Worm (Caenorhabditis elegans): ENCODE data around the gene T19C9.8.

The T19C9.8 gene

ce11 chrV:17217690-17218089 lies 21.2 kb upstream of the T19C9.8 start, which contains the start of gene srbc-62:
TSS of gene srbc-62 (plus strand) at chrV:17217990.
- TF ChIP-seq cog-1 (tag; optimal IDR thresholded peaks at IDR 0.05) (no peak), ztf-23 (GFP tag; IDR thresholded peaks at IDR 0.05) (no peak), flt-1 (GFP tag; IDR thresholded peaks at IDR 0.05) (no peak), ztf-29 (GFP tag; IDR thresholded peaks at IDR 0.05) (no peak), med-1 (GFP tag; optimal IDR thresholded peaks at IDR 0.05; ENCODE audit: insufficient read depth) (no peak), T22C8.4 (GFP tag; IDR thresholded peaks at IDR 0.05) (no peak), ref-1 (GFP tag; conservative IDR thresholded peaks at IDR 0.05) (no peak), klf-2 (GFP tag; conservative IDR thresholded peaks at IDR 0.05) (no peak), tab-1 (GFP tag; IDR thresholded peaks at IDR 0.05) (no peak)

- no peak for TF ChIP-seq ref-1 (GFP tag; conservative IDR thresholded peaks at IDR 0.05)
- TF ChIP-seq cog-1 (tag; optimal IDR thresholded peaks at IDR 0.05), result no peak
- TF ChIP-seq flt-1 (GFP tag; IDR thresholded peaks at IDR 0.05), result no peak
- TF ChIP-seq ztf-23 (GFP tag; IDR thresholded peaks at IDR 0.05), result no peak
- no peak for TF ChIP-seq T22C8.4 (GFP tag; IDR thresholded peaks at IDR 0.05)
- TF ChIP-seq ztf-29 (GFP tag; IDR thresholded peaks at IDR 0.05), result no peak
These were observed 18.6 kb upstream of the T19C9.8 start, which contains the start of gene srh-109 for ce11 chrV:17220345-17220744. TSS of gene srh-109 (minus strand) at chrV:17220445.

- TF ChIP-seq ztf-29 (GFP tag; IDR thresholded peaks at IDR 0.05) (no peak), tab-1 (GFP tag; IDR thresholded peaks at IDR 0.05) (no peak), T22C8.4 (GFP tag; IDR thresholded peaks at IDR 0.05) (no peak), ref-1 (GFP tag; conservative IDR thresholded peaks at IDR 0.05) (no peak), flt-1 (GFP tag; IDR thresholded peaks at IDR 0.05) (no peak)
These were observed 15.6 kb upstream of the T19C9.8 start, which contains the start of gene srh-252 for ce11 chrV:17223305-17223704. TSS of gene srh-252 (minus strand) at chrV:17223405.

- no peak for TF ChIP-seq cog-1 (tag; optimal IDR thresholded peaks at IDR 0.05)
- TF ChIP-seq klf-2 (GFP tag; conservative IDR thresholded peaks at IDR 0.05), result no peak
- TF ChIP-seq T22C8.4 (GFP tag; IDR thresholded peaks at IDR 0.05), result no peak
- TF ChIP-seq med-1 (GFP tag; optimal IDR thresholded peaks at IDR 0.05; ENCODE audit: insufficient read depth), result no peak
- TF ChIP-seq flt-1 (GFP tag; IDR thresholded peaks at IDR 0.05), result no peak
- no peak for TF ChIP-seq ztf-29 (GFP tag; IDR thresholded peaks at IDR 0.05)
- no peak for TF ChIP-seq ztf-23 (GFP tag; IDR thresholded peaks at IDR 0.05)
- no peak for TF ChIP-seq ref-1 (GFP tag; conservative IDR thresholded peaks at IDR 0.05)
- TF ChIP-seq tab-1 (GFP tag; IDR thresholded peaks at IDR 0.05), result no peak
These were observed 13.5 kb upstream of the T19C9.8 start, which contains the start of gene scl-25 for ce11 chrV:17225389-17225788. TSS of gene scl-25 (plus strand) at chrV:17225689.

- TF ChIP-seq tab-1 (GFP tag; IDR thresholded peaks at IDR 0.05), result no peak
These were observed 12.8 kb upstream of the T19C9.8 start, which contains the start of gene srh-112 for ce11 chrV:17226119-17226518. TSS of gene srh-112 (minus strand) at chrV:17226219.

ce11 chrV:17232403-17232802 lies 6.5 kb upstream of the T19C9.8 start:
- TF ChIP-seq T22C8.4 (GFP tag; IDR thresholded peaks at IDR 0.05), result no peak
- TF ChIP-seq med-1 (GFP tag; optimal IDR thresholded peaks at IDR 0.05; ENCODE audit: insufficient read depth), result no peak
- no peak for TF ChIP-seq ref-1 (GFP tag; conservative IDR thresholded peaks at IDR 0.05)
- TF ChIP-seq ztf-23 (GFP tag; IDR thresholded peaks at IDR 0.05), result no peak
- no peak for TF ChIP-seq klf-2 (GFP tag; conservative IDR thresholded peaks at IDR 0.05)
- TF ChIP-seq cog-1 (tag; optimal IDR thresholded peaks at IDR 0.05), result no peak

- TF ChIP-seq cog-1 (tag; optimal IDR thresholded peaks at IDR 0.05), result no peak
- no peak for TF ChIP-seq ztf-23 (GFP tag; IDR thresholded peaks at IDR 0.05)
- no peak for TF ChIP-seq T22C8.4 (GFP tag; IDR thresholded peaks at IDR 0.05)
- TF ChIP-seq klf-2 (GFP tag; conservative IDR thresholded peaks at IDR 0.05), result no peak
- TF ChIP-seq med-1 (GFP tag; optimal IDR thresholded peaks at IDR 0.05; ENCODE audit: insufficient read depth), result no peak
- TF ChIP-seq flt-1 (GFP tag; IDR thresholded peaks at IDR 0.05), result no peak
- TF ChIP-seq ztf-29 (GFP tag; IDR thresholded peaks at IDR 0.05), result no peak
- TF ChIP-seq ref-1 (GFP tag; conservative IDR thresholded peaks at IDR 0.05), result no peak
- TF ChIP-seq tab-1 (GFP tag; IDR thresholded peaks at IDR 0.05), result no peak
These were observed 2.6 kb upstream of the T19C9.8 start, which contains the start of gene T19C9.10 for ce11 chrV:17236345-17236744. TSS of gene T19C9.10 (plus strand) at chrV:17236592.

DNA sequence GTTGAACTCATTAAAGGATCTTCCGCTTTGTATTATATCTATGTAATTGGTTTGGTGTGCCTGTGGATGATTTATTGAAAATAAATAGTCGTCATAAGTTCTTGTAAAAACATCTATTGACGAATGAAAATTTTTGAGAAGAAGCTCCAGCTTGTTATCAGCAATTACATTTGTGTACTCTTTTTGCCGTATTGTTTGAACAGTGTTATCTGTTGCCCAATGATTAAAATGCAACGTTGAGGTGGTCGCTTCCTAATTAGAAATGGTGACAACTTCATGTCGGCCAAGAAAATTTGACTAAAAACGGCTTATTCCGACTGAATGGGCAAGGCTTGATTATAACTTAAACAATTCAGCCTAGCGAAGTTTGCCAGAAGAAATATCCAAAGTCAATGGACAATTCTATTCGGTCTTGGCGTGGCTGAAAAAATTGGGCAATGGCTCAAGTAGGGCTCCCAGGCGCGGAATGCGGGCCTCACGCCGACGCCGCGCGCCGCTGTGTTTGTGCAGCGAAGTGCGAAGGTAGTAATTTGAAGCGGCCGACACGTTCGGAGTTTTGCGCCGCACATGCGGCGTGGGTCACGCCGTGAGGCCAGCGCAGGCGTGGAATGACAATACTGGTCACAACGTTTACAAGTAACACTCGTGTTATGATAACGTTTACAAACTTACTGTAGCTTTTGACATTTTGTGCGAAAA lies 1.8 kb downstream of the T19C9.8 start:
- TF ChIP-seq klf-2 (GFP tag; conservative IDR thresholded peaks at IDR 0.05) (no peak), cog-1 (tag; optimal IDR thresholded peaks at IDR 0.05) (no peak), ztf-29 (GFP tag; IDR thresholded peaks at IDR 0.05) (no peak), tab-1 (GFP tag; IDR thresholded peaks at IDR 0.05) (no peak), ztf-23 (GFP tag; IDR thresholded peaks at IDR 0.05) (no peak), ref-1 (GFP tag; conservative IDR thresholded peaks at IDR 0.05) (no peak), flt-1 (GFP tag; IDR thresholded peaks at IDR 0.05) (no peak)

ce11 chrV:17241278-17241661 lies 2.4 kb downstream of the T19C9.8 start:
- TF ChIP-seq T22C8.4 (GFP tag; IDR thresholded peaks at IDR 0.05) (no peak), med-1 (GFP tag; optimal IDR thresholded peaks at IDR 0.05; ENCODE audit: insufficient read depth) (no peak), cog-1 (tag; optimal IDR thresholded peaks at IDR 0.05) (no peak), ztf-29 (GFP tag; IDR thresholded peaks at IDR 0.05) (no peak), ref-1 (GFP tag; conservative IDR thresholded peaks at IDR 0.05) (no peak), tab-1 (GFP tag; IDR thresholded peaks at IDR 0.05) (no peak), klf-2 (GFP tag; conservative IDR thresholded peaks at IDR 0.05) (no peak), ztf-23 (GFP tag; IDR thresholded peaks at IDR 0.05) (no peak), flt-1 (GFP tag; IDR thresholded peaks at IDR 0.05) (no peak)

ce11 chrV:17242552-17242951 lies 3.7 kb downstream of the T19C9.8 start, which contains the start of gene Y68A4B.3:
TSS of gene Y68A4B.3 (minus strand) at chrV:17242652.
- no peak for TF ChIP-seq med-1 (GFP tag; optimal IDR thresholded peaks at IDR 0.05; ENCODE audit: insufficient read depth)
- no peak for TF ChIP-seq ztf-23 (GFP tag; IDR thresholded peaks at IDR 0.05)
- no peak for TF ChIP-seq ztf-29 (GFP tag; IDR thresholded peaks at IDR 0.05)
- TF ChIP-seq ref-1 (GFP tag; conservative IDR thresholded peaks at IDR 0.05), result no peak
- no peak for TF ChIP-seq klf-2 (GFP tag; conservative IDR thresholded peaks at IDR 0.05)
- TF ChIP-seq T22C8.4 (GFP tag; IDR thresholded peaks at IDR 0.05), result no peak
- no peak for TF ChIP-seq flt-1 (GFP tag; IDR thresholded peaks at IDR 0.05)
- no peak for TF ChIP-seq cog-1 (tag; optimal IDR thresholded peaks at IDR 0.05)
- TF ChIP-seq tab-1 (GFP tag; IDR thresholded peaks at IDR 0.05), result no peak
